Worm (Caenorhabditis elegans) whole organism, midembryonic: ENCODE measurements around the gene cpf-1.

Source experiments
- T22C8.4 ChIP-seq: fragments of 200-800 bp; sonication (Bioruptor generic); IDR thresholded peaks from 2 replicates; pipeline ENCODE4 v1.3.6; 2022; ENCODE audit warnings: missing genetic modification characterization, missing compliant biosample characterization
- cog-1 ChIP-seq: sonication (generic microtip); optimal IDR thresholded peaks from 2 replicates; lab custom pipeline; 2016; ENCODE audit warnings: missing genetic modification characterization, missing compliant biosample characterization
- flt-1 ChIP-seq: fragments of 200-800 bp; sonication (Bioruptor generic); IDR thresholded peaks from 2 replicates; pipeline ENCODE4 v1.3.6; 2022; ENCODE audit warnings: missing genetic modification characterization, missing compliant biosample characterization
- klf-2 ChIP-seq: fragments of 200-800 bp; sonication (Bioruptor generic); conservative IDR thresholded peaks from 2 replicates; pipeline ENCODE4 v1.3.6; 2022; ENCODE audit warnings: missing genetic modification reagents, missing genetic modification characterization, missing compliant biosample characterization
- med-1 ChIP-seq: sonication (generic microtip); optimal IDR thresholded peaks from 2 replicates; lab custom pipeline; 2017; ENCODE audit warnings: missing genetic modification characterization, mild to moderate bottlenecking, missing compliant biosample characterization, antibody characterized with exemption, missing genetic modification reagents; ENCODE audit not compliant: insufficient read depth
- ref-1 ChIP-seq: fragments of 200-800 bp; sonication (Bioruptor generic); conservative IDR thresholded peaks from 2 replicates; pipeline ENCODE4 v1.3.6; 2022; ENCODE audit warnings: missing genetic modification reagents, missing genetic modification characterization, missing compliant biosample characterization
- tab-1 ChIP-seq: fragments of 200-800 bp; sonication (Bioruptor generic); IDR thresholded peaks from 2 replicates; pipeline ENCODE4 v1.3.6; 2022; ENCODE audit warnings: missing genetic modification characterization, missing compliant biosample characterization
- ztf-23 ChIP-seq: fragments of 200-800 bp; sonication (Bioruptor generic); IDR thresholded peaks from 2 replicates; pipeline ENCODE4 v1.3.6; 2022; ENCODE audit warnings: missing genetic modification reagents, missing genetic modification characterization, missing compliant biosample characterization
- ztf-29 ChIP-seq: fragments of 200-800 bp; sonication (Bioruptor generic); IDR thresholded peaks from 2 replicates; pipeline ENCODE4 v1.3.6; 2022; ENCODE audit warnings: missing genetic modification reagents, missing genetic modification characterization, missing compliant biosample characterization

ce11 chrII:8583035-8583434, 19.2 kb downstream of the cpf-1 start:
- TF ChIP-seq cog-1 (tag; lab: Kevin White, UChicago) (no peak), flt-1 (GFP tag; lab: Robert Waterston, UW) (no peak), ztf-29 (no peak), ref-1 (GFP tag; lab: Robert Waterston, UW) (no peak), ztf-23 (GFP tag; lab: Robert Waterston, UW) (no peak), klf-2 (no peak), T22C8.4 (GFP tag; lab: Robert Waterston, UW) (no peak), tab-1 (GFP tag; lab: Robert Waterston, UW) (no peak), med-1 (GFP tag; lab: Kevin White, UChicago) (no peak)
